Fruit fly (Drosophila melanogaster): ENCODE measurements around the gene Sfp24Bb.

Sfp24Bb gene

dm6 chr2L:3669675-3670074, at the start of gene Sfp24Bb:
Gene Sfp24Bb (minus strand): TSS chr2L:3669775.
- no peak for TF ChIP-seq CG8301 (tag; optimal IDR thresholded peaks at IDR 0.05)
- no peak for TF ChIP-seq CG17806 (tag; optimal IDR thresholded peaks at IDR 0.05)
- TF ChIP-seq Snoo (tag; optimal IDR thresholded peaks at IDR 0.05) = no peak
- TF ChIP-seq Pif1B (GFP tag; optimal IDR thresholded peaks at IDR 0.05) = no peak
- no peak for TF ChIP-seq CG12605 (GFP tag; IDR thresholded peaks at IDR 0.05)
- no peak for TF ChIP-seq CG32121 (GFP tag; IDR thresholded peaks at IDR 0.05)
- no peak for TF ChIP-seq fd96Ca (GFP tag; IDR thresholded peaks at IDR 0.05)
- no peak for TF ChIP-seq CG34367 (tag; optimal IDR thresholded peaks at IDR 0.05)
- TF ChIP-seq CG15710 (tag; optimal IDR thresholded peaks at IDR 0.05) = no peak
- TF ChIP-seq CG10348 (GFP tag; IDR thresholded peaks at IDR 0.05) = no peak
- no peak for TF ChIP-seq CG9948 (tag; optimal IDR thresholded peaks at IDR 0.05)

- no peak for TF ChIP-seq EcR (GFP tag; optimal IDR thresholded peaks at IDR 0.05)
- no peak for TF ChIP-seq D1 (tag; optimal IDR thresholded peaks at IDR 0.05)
- TF ChIP-seq CG10348 (GFP tag; IDR thresholded peaks at IDR 0.05) = no peak
- no peak for TF ChIP-seq CG4496 (GFP tag; IDR thresholded peaks at IDR 0.05)
Observed at dm6 chr2L:3717673-3718235, 48.2 kb upstream of the Sfp24Bb start, which contains the start of the genes lectin-24A and Shaw. Gene lectin-24A (minus strand): TSS chr2L:3717773. Gene Shaw (plus strand): TSS chr2L:3718185.

- TF ChIP-seq CG15710 (tag; optimal IDR thresholded peaks at IDR 0.05) = no peak
- TF ChIP-seq CG10348 (GFP tag; IDR thresholded peaks at IDR 0.05) = no peak
- TF ChIP-seq Pif1A (GFP tag; optimal IDR thresholded peaks at IDR 0.05) = no peak
- TF ChIP-seq CG8159 (tag; optimal IDR thresholded peaks at IDR 0.05) = no peak
- TF ChIP-seq D1 (tag; optimal IDR thresholded peaks at IDR 0.05) = no peak
- no peak for TF ChIP-seq CG17806 (tag; optimal IDR thresholded peaks at IDR 0.05)
- TF ChIP-seq fd96Ca (GFP tag; IDR thresholded peaks at IDR 0.05) = no peak
Observed at dm6 chr2L:3713545-3714156, 44.1 kb upstream of the Sfp24Bb start.

dm6 chr2L:3712949-3713416, 43.4 kb upstream of the Sfp24Bb start, which contains the start of the genes CG31955 and CG2818:
Gene CG31955 (minus strand): TSS chr2L:3713105.
Gene CG2818 (plus strand): TSS chr2L:3713360.
- TF ChIP-seq CG17806 (tag; optimal IDR thresholded peaks at IDR 0.05) (no peak), CG8301 (tag; optimal IDR thresholded peaks at IDR 0.05) (no peak), CG14655 (GFP tag; optimal IDR thresholded peaks at IDR 0.05) (no peak), D1 (tag; optimal IDR thresholded peaks at IDR 0.05) (no peak), Pif1A (GFP tag; optimal IDR thresholded peaks at IDR 0.05) (no peak), CG4496 (GFP tag; IDR thresholded peaks at IDR 0.05) (no peak), EcR (GFP tag; optimal IDR thresholded peaks at IDR 0.05) (no peak), CG32121 (GFP tag; IDR thresholded peaks at IDR 0.05) (no peak)

- TF ChIP-seq D1 (tag; optimal IDR thresholded peaks at IDR 0.05) = no peak
- TF ChIP-seq fd96Ca (GFP tag; IDR thresholded peaks at IDR 0.05) = no peak
- TF ChIP-seq rn (GFP tag; IDR thresholded peaks at IDR 0.05) = no peak
- TF ChIP-seq Snoo (tag; optimal IDR thresholded peaks at IDR 0.05) = no peak
- TF ChIP-seq Ets98B (GFP tag; IDR thresholded peaks at IDR 0.05) = no peak
- TF ChIP-seq CG12605 (GFP tag; IDR thresholded peaks at IDR 0.05) = no peak
- no peak for TF ChIP-seq CG17806 (tag; optimal IDR thresholded peaks at IDR 0.05)
- no peak for TF ChIP-seq CG9948 (tag; optimal IDR thresholded peaks at IDR 0.05)
- TF ChIP-seq CG13204 (GFP tag; optimal IDR thresholded peaks at IDR 0.05) = no peak
Observed at dm6 chr2L:3711665-3712064, 42.1 kb upstream of the Sfp24Bb start, which contains the start of gene cutlet. Gene cutlet (minus strand): TSS chr2L:3711748.

- TF ChIP-seq gl (tag; optimal IDR thresholded peaks at IDR 0.05) = no peak
- peak; percentile 56 for TF ChIP-seq EcR (GFP tag; optimal IDR thresholded peaks at IDR 0.05)
Observed at dm6 chr2L:3706963-3707362, 37.4 kb upstream of the Sfp24Bb start, which contains the start of gene CG31777. Gene CG31777 (minus strand): TSS chr2L:3707063.

- TF ChIP-seq Ets98B (GFP tag; IDR thresholded peaks at IDR 0.05) (peak; percentile 84), CG8159 (tag; optimal IDR thresholded peaks at IDR 0.05) (peak; percentile 77), CG34367 (tag; optimal IDR thresholded peaks at IDR 0.05) (peak; percentile 74), gl (tag; optimal IDR thresholded peaks at IDR 0.05) (peak; percentile 45), CG14655 (GFP tag; optimal IDR thresholded peaks at IDR 0.05) (peak; percentile 73), Pif1A (GFP tag; optimal IDR thresholded peaks at IDR 0.05) (peak; percentile 56), CG10348 (GFP tag; IDR thresholded peaks at IDR 0.05) (no peak), CG4496 (GFP tag; IDR thresholded peaks at IDR 0.05) (peak; percentile 87), EcR (GFP tag; optimal IDR thresholded peaks at IDR 0.05) (no peak), D1 (tag; optimal IDR thresholded peaks at IDR 0.05) (no peak), CG13204 (GFP tag; optimal IDR thresholded peaks at IDR 0.05) (peak; percentile 15), Snoo (tag; optimal IDR thresholded peaks at IDR 0.05) (peak; percentile 79), CG12605 (GFP tag; IDR thresholded peaks at IDR 0.05) (peak; percentile 58), CG8301 (tag; optimal IDR thresholded peaks at IDR 0.05) (peak; percentile 70), CG9948 (tag; optimal IDR thresholded peaks at IDR 0.05) (peak; percentile 60), CG17806 (tag; optimal IDR thresholded peaks at IDR 0.05) (peak; percentile 81), fd96Ca (GFP tag; IDR thresholded peaks at IDR 0.05) (peak; percentile 69), CG32121 (GFP tag; IDR thresholded peaks at IDR 0.05) (peak; percentile 76), rn (GFP tag; IDR thresholded peaks at IDR 0.05) (peak; percentile 36; the same call in 1 of the 2 replicates), CG15710 (tag; optimal IDR thresholded peaks at IDR 0.05) (peak; percentile 80), Pif1B (GFP tag; optimal IDR thresholded peaks at IDR 0.05) (peak; percentile 58)
Observed at dm6 chr2L:3705438-3705921, 35.9 kb upstream of the Sfp24Bb start, which contains the start of gene CG31778. Gene CG31778 (minus strand): TSS chr2L:3705488.

All from whole organism, pupa.